Worm (Caenorhabditis elegans): Measurements from ENCODE around the gene Y57G11B.5.

ce11 chrIV:14622109-14622508 is 47.5 kb downstream of the Y57G11B.5 start:
- TF ChIP-seq him-1 (tag; optimal IDR thresholded peaks at IDR 0.05) (no peak), W03F9.2 (tag; optimal IDR thresholded peaks at IDR 0.05) (no peak), dao-5 (tag; optimal IDR thresholded peaks at IDR 0.05) (no peak)

Data from whole organism, L4/young adult.